Worm (Caenorhabditis elegans) whole organism, L4 larva: ENCODE measurements around the gene pals-24.

Experiments
- F26F4.8 ChIP-seq: fragments of 200-800 bp; sonication (Bioruptor generic); conservative IDR thresholded peaks from 2 replicates; pipeline ENCODE4 v1.3.6; 2022; ENCODE audit warnings: missing genetic modification characterization, missing compliant biosample characterization
- R02D3.7 ChIP-seq: fragments of 150-350 bp; sonication (generic microtip); optimal IDR thresholded peaks from 3 replicates; lab custom pipeline; 2014; ENCODE audit warnings: missing biosample characterization, missing genetic modification characterization
- Y5F2A.4 ChIP-seq: fragments of 200-800 bp; sonication (Bioruptor generic); optimal IDR thresholded peaks from 2 replicates; lab custom pipeline; 2018; ENCODE audit warnings: mild to moderate bottlenecking, missing genetic modification characterization, missing compliant biosample characterization
- Y75B8A.6 ChIP-seq: fragments of 200-800 bp; sonication (Bioruptor generic); IDR thresholded peaks from 2 replicates; pipeline ENCODE4 v1.3.6; 2022; ENCODE audit warnings: missing genetic modification reagents, missing genetic modification characterization, missing compliant biosample characterization
- aha-1 ChIP-seq: fragments of 150-350 bp; peaks from one replicate; lab custom pipeline; 2014; ENCODE audit warnings: missing biosample characterization, missing genetic modification characterization
- ama-1 ChIP-seq: fragments of 150-350 bp; optimal IDR thresholded peaks from 2 replicates; lab custom pipeline; 2014; ENCODE audit warnings: inconsistent platforms, mixed read lengths
- attf-4 ChIP-seq: sonication (generic microtip); optimal IDR thresholded peaks from 3 replicates; lab custom pipeline; 2017; ENCODE audit warnings: missing biosample characterization, missing genetic modification characterization
- ceh-44 ChIP-seq: fragments of 200-800 bp; sonication (Bioruptor generic); IDR thresholded peaks from 2 replicates; pipeline ENCODE4 v1.3.6; 2022; ENCODE audit warnings: missing genetic modification reagents, missing genetic modification characterization, missing compliant biosample characterization
- ces-1 ChIP-seq: fragments of 150-350 bp; sonication (generic microtip); optimal IDR thresholded peaks from 4 replicates; lab custom pipeline; 2014; ENCODE audit warnings: missing biosample characterization, missing genetic modification reagents, missing genetic modification characterization
- ctbp-1 ChIP-seq: fragments of 200-800 bp; sonication (Bioruptor generic); IDR thresholded peaks from 2 replicates; pipeline ENCODE4 v1.3.6; 2022; ENCODE audit warnings: missing genetic modification reagents, missing genetic modification characterization, missing compliant biosample characterization
- daf-12 ChIP-seq: fragments of 150-350 bp; optimal IDR thresholded peaks from 2 replicates; lab custom pipeline; 2014; ENCODE audit warnings: missing biosample characterization, missing genetic modification reagents, missing genetic modification characterization
- daf-16 ChIP-seq, 3 experiments: sonication (generic microtip); optimal IDR thresholded peaks; 2 replicates each; lab custom pipeline; 2016 to 2017; ENCODE audit warnings: missing genetic modification characterization in 3 of 3, missing genetic modification reagents in 3 of 3, mild to moderate bottlenecking in 2 of 3, missing compliant biosample characterization in 2 of 3, missing biosample characterization in 1 of 3, moderate library complexity in 1 of 3
- dmd-6 ChIP-seq: fragments of 200-800 bp; sonication (Bioruptor generic); IDR thresholded peaks from 2 replicates; pipeline ENCODE4 v1.3.6; 2022; ENCODE audit warnings: missing genetic modification reagents, missing genetic modification characterization, missing compliant biosample characterization
- dmd-8 ChIP-seq: fragments of 200-800 bp; sonication (Bioruptor generic); IDR thresholded peaks from 2 replicates; pipeline ENCODE4 v1.3.6; 2022; ENCODE audit warnings: missing genetic modification characterization, missing compliant biosample characterization
- dpl-1 ChIP-seq: fragments of 150-350 bp; optimal IDR thresholded peaks from 2 replicates; lab custom pipeline; 2014; ENCODE audit warnings: missing biosample characterization, missing genetic modification reagents, missing genetic modification characterization
- dve-1 ChIP-seq: sonication (generic microtip); optimal IDR thresholded peaks from 2 replicates; lab custom pipeline; 2017; ENCODE audit warnings: antibody characterized with exemption, mild to moderate bottlenecking, missing genetic modification characterization, missing compliant biosample characterization; ENCODE audit not compliant: insufficient read depth
- fkh-10 ChIP-seq: fragments of 150-350 bp; optimal IDR thresholded peaks from 2 replicates; lab custom pipeline; 2014; ENCODE audit warnings: missing biosample characterization, missing genetic modification reagents, missing genetic modification characterization
- hlh-11 ChIP-seq: fragments of 200-800 bp; sonication (Bioruptor generic); optimal IDR thresholded peaks from 2 replicates; lab custom pipeline; 2018; ENCODE audit warnings: mild to moderate bottlenecking, missing genetic modification characterization, missing compliant biosample characterization
- hlh-30 ChIP-seq: sonication (generic microtip); optimal IDR thresholded peaks from 2 replicates; lab custom pipeline; 2017; ENCODE audit warnings: antibody characterized with exemption, mild to moderate bottlenecking, missing genetic modification characterization, missing compliant biosample characterization; ENCODE audit not compliant: insufficient read depth
- hmg-1.1 ChIP-seq: fragments of 200-800 bp; sonication (Bioruptor generic); IDR thresholded peaks from 2 replicates; pipeline ENCODE4 v1.3.6; 2022; ENCODE audit warnings: missing genetic modification reagents, missing genetic modification characterization, missing compliant biosample characterization
- lin-13 ChIP-seq: fragments of 150-350 bp; optimal IDR thresholded peaks from 2 replicates; lab custom pipeline; 2014; ENCODE audit warnings: missing biosample characterization, missing genetic modification reagents, missing genetic modification characterization
- lin-38 ChIP-seq: fragments of 200-800 bp; sonication (Bioruptor generic); IDR thresholded peaks from 2 replicates; pipeline ENCODE4 v1.3.6; 2022; ENCODE audit warnings: missing genetic modification reagents, missing genetic modification characterization, missing compliant biosample characterization
- mes-2 ChIP-seq: sonication (generic microtip); optimal IDR thresholded peaks from 2 replicates; lab custom pipeline; 2016; ENCODE audit warnings: missing genotype, mild to moderate bottlenecking, missing genetic modification characterization, missing compliant biosample characterization; ENCODE audit not compliant: poor library complexity, severe bottlenecking
- nhr-10 ChIP-seq: fragments of 150-350 bp; optimal IDR thresholded peaks from 2 replicates; lab custom pipeline; 2014; ENCODE audit warnings: missing biosample characterization, missing genetic modification characterization
- nhr-102 ChIP-seq: sonication (generic microtip); optimal IDR thresholded peaks from 2 replicates; lab custom pipeline; 2016; ENCODE audit warnings: mild to moderate bottlenecking, missing genetic modification characterization, moderate library complexity, missing compliant biosample characterization
- nhr-25 ChIP-seq: sonication (generic microtip); optimal IDR thresholded peaks from 2 replicates; lab custom pipeline; 2017; ENCODE audit warnings: missing genetic modification characterization, mild to moderate bottlenecking, missing compliant biosample characterization, antibody characterized with exemption, moderate library complexity, borderline replicate concordance; ENCODE audit not compliant: insufficient read depth
- nhr-28 ChIP-seq: fragments of 150-350 bp; optimal IDR thresholded peaks from 2 replicates; lab custom pipeline; 2014; ENCODE audit warnings: missing biosample characterization, missing genetic modification characterization
- nhr-6 ChIP-seq: fragments of 150-350 bp; optimal IDR thresholded peaks from 2 replicates; lab custom pipeline; 2014; ENCODE audit warnings: missing biosample characterization, missing genetic modification characterization
- nhr-76 ChIP-seq: fragments of 150-350 bp; optimal IDR thresholded peaks from 2 replicates; lab custom pipeline; 2014; ENCODE audit warnings: missing biosample characterization, missing genetic modification characterization
- nhr-77 ChIP-seq: fragments of 150-350 bp; optimal IDR thresholded peaks from 2 replicates; lab custom pipeline; 2014; ENCODE audit warnings: missing biosample characterization, missing genetic modification characterization
- pha-4 ChIP-seq, 2 experiments: fragments of 150-350 bp in 1 of 2; fragments of 200-800 bp in 1 of 2; sonication (Bioruptor generic) in 1 of 2; IDR thresholded peaks in 1 of 2; optimal IDR thresholded peaks in 1 of 2; 2 replicates each; pipeline versions ENCODE4 v1.3.6 to Lab custom; 2014 to 2022; ENCODE audit warnings: missing genetic modification characterization in 2 of 2, missing genetic modification reagents in 2 of 2, missing biosample characterization in 1 of 2, missing compliant biosample characterization in 1 of 2
- php-3 ChIP-seq: fragments of 200-800 bp; sonication (Bioruptor generic); IDR thresholded peaks from 2 replicates; pipeline ENCODE4 v1.3.6; 2022; ENCODE audit warnings: missing genetic modification reagents, missing genetic modification characterization, missing compliant biosample characterization
- pqm-1 ChIP-seq: sonication (generic microtip); optimal IDR thresholded peaks from 2 replicates; lab custom pipeline; 2017; ENCODE audit warnings: missing biosample characterization, missing genetic modification characterization
- rbr-2 ChIP-seq: sonication (generic microtip); optimal IDR thresholded peaks from 2 replicates; lab custom pipeline; 2016; ENCODE audit warnings: missing genotype, missing genetic modification characterization, missing compliant biosample characterization
- saeg-2 ChIP-seq: fragments of 200-800 bp; sonication (Bioruptor generic); IDR thresholded peaks from 2 replicates; pipeline ENCODE4 v1.3.6; 2022; ENCODE audit warnings: missing genetic modification reagents, missing genetic modification characterization, missing compliant biosample characterization
- spr-1 ChIP-seq: sonication (generic microtip); optimal IDR thresholded peaks from 2 replicates; lab custom pipeline; 2016; ENCODE audit warnings: mild to moderate bottlenecking, missing genetic modification characterization, missing compliant biosample characterization
- spr-3 ChIP-seq: fragments of 200-800 bp; sonication (Bioruptor generic); optimal IDR thresholded peaks from 2 replicates; lab custom pipeline; 2018; ENCODE audit warnings: mild to moderate bottlenecking, missing genetic modification characterization, missing compliant biosample characterization
- unc-39 ChIP-seq: sonication (generic microtip); optimal IDR thresholded peaks from 2 replicates; lab custom pipeline; 2017; ENCODE audit warnings: missing biosample characterization, missing genetic modification characterization
- zip-11 ChIP-seq: fragments of 200-800 bp; sonication (Bioruptor generic); IDR thresholded peaks from 2 replicates; pipeline ENCODE4 v1.3.6; 2022; ENCODE audit warnings: missing genetic modification characterization, missing compliant biosample characterization
- ztf-11 ChIP-seq: fragments of 150-350 bp; optimal IDR thresholded peaks from 2 replicates; lab custom pipeline; 2014; ENCODE audit warnings: missing biosample characterization, missing genetic modification characterization

pals-24 gene

DNA sequence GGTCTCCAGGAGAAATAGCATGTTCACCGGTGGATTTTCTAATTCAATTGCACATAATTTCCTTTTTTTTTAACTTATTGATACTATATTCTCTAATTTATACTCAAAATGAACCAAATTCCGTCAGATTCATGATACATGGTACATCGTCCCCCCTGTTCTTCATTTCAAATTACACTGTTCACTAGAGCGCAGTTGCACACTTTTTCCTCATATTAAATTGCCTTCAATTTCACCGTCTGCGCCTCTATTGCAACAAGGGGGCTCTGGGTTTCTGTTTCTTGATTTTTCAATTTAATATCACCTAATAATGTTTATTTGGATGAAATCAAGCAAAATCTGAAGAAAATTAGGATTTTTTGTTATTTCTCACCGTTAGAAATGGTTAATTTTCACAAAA lies 11.4 kb downstream of the pals-24 start:
- TF ChIP-seq nhr-77 (peak; percentile 8), dve-1 (peak; percentile 81), aha-1 (peak; percentile 78), hlh-11 (tag; lab: Kevin White, UChicago) (peak; percentile 10), mes-2 (tag; lab: Kevin White, UChicago) (peak; percentile 74), lin-13 (peak; percentile 31), rbr-2 (peak; percentile 62), pha-4 (GFP tag; IDR thresholded peaks at IDR 0.05; lab: Robert Waterston, UW) (no peak), pha-4 (tag; optimal IDR thresholded peaks at IDR 0.05; lab: Kevin White, UChicago) (no peak), pqm-1 (tag; lab: Kevin White, UChicago) (no peak), ces-1 (GFP tag; lab: Kevin White, UChicago) (peak; percentile 6), spr-1 (tag; lab: Kevin White, UChicago) (no peak), dpl-1 (GFP tag; lab: Kevin White, UChicago) (peak; percentile 50), hmg-1.1 (peak; percentile 26; the same call in 1 of the 2 replicates), R02D3.7 (tag; lab: Kevin White, UChicago) (no peak), lin-38 (GFP tag; lab: Robert Waterston, UW) (peak; percentile 90), F26F4.8 (GFP tag; lab: Robert Waterston, UW) (no peak), hlh-30 (tag; lab: Kevin White, UChicago) (peak; percentile 36), attf-4 (no peak), nhr-102 (tag; lab: Kevin White, UChicago) (peak; percentile 16), nhr-28 (tag; lab: Kevin White, UChicago) (peak; percentile 50), fkh-10 (GFP tag; lab: Kevin White, UChicago) (peak; percentile 20), daf-16 (GFP tag; optimal IDR thresholded peaks at IDR 0.05; lab: Kevin White, UChicago) (no peak), daf-16 (tag; optimal IDR thresholded peaks at IDR 0.05; lab: Kevin White, UChicago) (peak; percentile 63), nhr-6 (tag; lab: Kevin White, UChicago) (peak; percentile 55)

DNA sequence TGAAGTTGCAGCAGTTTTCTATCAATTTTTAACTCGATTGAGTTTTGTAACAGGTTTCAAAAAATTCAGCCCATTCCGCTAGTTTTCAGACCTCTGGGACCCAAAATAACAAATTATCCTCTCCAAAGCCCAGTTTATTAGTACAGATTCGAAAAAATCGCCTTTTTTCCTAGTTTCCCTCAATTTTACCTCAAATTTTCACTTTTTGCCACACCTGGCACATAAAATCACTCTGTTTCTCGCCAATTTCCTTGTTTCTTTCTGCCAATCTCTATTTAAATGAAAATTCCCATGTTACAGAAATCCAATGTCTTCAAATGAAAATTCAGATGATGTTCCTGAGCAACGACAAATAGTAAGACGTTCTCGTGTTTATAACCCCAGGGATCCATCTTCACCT lies 11.9 kb downstream of the pals-24 start, which contains the start of gene pals-22:
TSS of gene pals-22 (plus strand) at position 301 of the 400 bp plus-strand sequence.
- TF ChIP-seq ztf-11 (no peak), lin-13 (no peak), ama-1 (lab: Kevin White, UChicago) (no peak), nhr-25 (tag; lab: Kevin White, UChicago) (no peak), saeg-2 (no peak), ctbp-1 (GFP tag; lab: Robert Waterston, UW) (no peak), nhr-10 (tag; lab: Kevin White, UChicago) (no peak), php-3 (GFP tag; lab: Robert Waterston, UW) (no peak), ceh-44 (no peak), Y75B8A.6 (GFP tag; lab: Robert Waterston, UW) (no peak), dmd-6 (GFP tag; lab: Robert Waterston, UW) (no peak), zip-11 (GFP tag; lab: Robert Waterston, UW) (no peak), nhr-76 (no peak), daf-12 (tag; lab: Kevin White, UChicago) (no peak), dmd-8 (GFP tag; lab: Robert Waterston, UW) (no peak), nhr-28 (tag; lab: Kevin White, UChicago) (no peak), spr-3 (no peak), unc-39 (no peak), hlh-30 (tag; lab: Kevin White, UChicago) (no peak), Y5F2A.4 (GFP tag; lab: Kevin White, UChicago) (no peak)
- TF ChIP-seq, all 104 proteins: peak for 0
